Fruit fly (Drosophila melanogaster) whole organism, embryonic: Measurements from ENCODE around the gene Atg18b.

Experiments
- Asciz ChIP-seq: fragments of 200-800 bp; sonication (Bioruptor generic); optimal IDR thresholded peaks from 2 replicates; lab custom pipeline; 2017; ENCODE audit warnings: missing biosample characterization, mild to moderate bottlenecking, missing genetic modification characterization, missing genetic modification reagents
- CG10209 ChIP-seq: fragments of 200-800 bp; sonication (Bioruptor generic); optimal IDR thresholded peaks from 3 replicates; lab custom pipeline; 2017; ENCODE audit warnings: missing biosample characterization, mild to moderate bottlenecking, missing genetic modification characterization, missing genetic modification reagents
- CG10431 ChIP-seq: fragments of 200-800 bp; sonication (Bioruptor generic); optimal IDR thresholded peaks from 3 replicates; lab custom pipeline; 2018; ENCODE audit warnings: missing biosample characterization, mild to moderate bottlenecking, missing genetic modification characterization
- CG10565 ChIP-seq: fragments of 200-800 bp; sonication (Bioruptor generic); optimal IDR thresholded peaks from 3 replicates; lab custom pipeline; 2016; ENCODE audit warnings: missing biosample characterization, mild to moderate bottlenecking, missing genetic modification characterization
- CG11696 ChIP-seq: fragments of 200-800 bp; sonication (Bioruptor generic); IDR thresholded peaks from 2 replicates; pipeline ENCODE4 v1.3.6; 2022; ENCODE audit warnings: missing biosample characterization, missing genetic modification characterization
- CG12769 ChIP-seq: fragments of 200-800 bp; sonication (Bioruptor generic); optimal IDR thresholded peaks from 2 replicates; lab custom pipeline; 2019; ENCODE audit warnings: missing biosample characterization, mild to moderate bottlenecking, missing genetic modification characterization, moderate library complexity
- CG2678 ChIP-seq: fragments of 200-800 bp; sonication (Bioruptor generic); optimal IDR thresholded peaks from 3 replicates; lab custom pipeline; 2019; ENCODE audit warnings: missing biosample characterization, mild to moderate bottlenecking, missing genetic modification characterization, moderate library complexity
- CG2712 ChIP-seq: fragments of 200-800 bp; optimal IDR thresholded peaks from 3 replicates; lab custom pipeline; 2019; ENCODE audit warnings: missing biosample characterization, mild to moderate bottlenecking, missing genetic modification characterization, moderate library complexity
- CG2875 ChIP-seq: fragments of 200-800 bp; sonication (Bioruptor generic); optimal IDR thresholded peaks from 2 replicates; lab custom pipeline; 2017; ENCODE audit warnings: missing biosample characterization, mild to moderate bottlenecking, missing genetic modification characterization, missing genetic modification reagents
- CG33557 ChIP-seq: fragments of 200-800 bp; sonication (Bioruptor generic); optimal IDR thresholded peaks from 2 replicates; lab custom pipeline; 2019; ENCODE audit warnings: missing biosample characterization, mild to moderate bottlenecking, missing genetic modification characterization, moderate library complexity
- CG34224 ChIP-seq: fragments of 200-800 bp; sonication (Bioruptor generic); IDR thresholded peaks from 3 replicates; pipeline ENCODE4 v1.3.6; 2022; ENCODE audit warnings: missing biosample characterization, missing genetic modification characterization; ENCODE audit not compliant: partially characterized antibody
- CG3995 ChIP-seq: fragments of 200-800 bp; sonication (Bioruptor generic); optimal IDR thresholded peaks from 3 replicates; lab custom pipeline; 2016; ENCODE audit warnings: missing biosample characterization, missing genetic modification characterization
- CG4424 ChIP-seq: fragments of 200-800 bp; sonication (Bioruptor generic); optimal IDR thresholded peaks from 3 replicates; lab custom pipeline; 2016; ENCODE audit warnings: missing biosample characterization, missing genetic modification characterization
- CG7963 ChIP-seq: fragments of 200-800 bp; sonication (Bioruptor generic); IDR thresholded peaks from 3 replicates; pipeline ENCODE4 v1.3.6; 2022; ENCODE audit warnings: missing biosample characterization, missing genetic modification characterization; ENCODE audit not compliant: partially characterized antibody
- Camta ChIP-seq: fragments of 200-800 bp; sonication (Bioruptor generic); optimal IDR thresholded peaks from 2 replicates; lab custom pipeline; 2016; ENCODE audit warnings: missing biosample characterization, missing genetic modification characterization
- CoRest ChIP-seq: fragments of 200-800 bp; sonication (Bioruptor generic); optimal IDR thresholded peaks from 3 replicates; lab custom pipeline; 2018; ENCODE audit warnings: missing biosample characterization, mild to moderate bottlenecking, missing genetic modification characterization, moderate library complexity
- Fer1 ChIP-seq: fragments of 200-800 bp; sonication (Bioruptor generic); optimal IDR thresholded peaks from 2 replicates; lab custom pipeline; 2017; ENCODE audit warnings: missing biosample characterization, mild to moderate bottlenecking, missing genetic modification characterization
- Fer2 ChIP-seq: fragments of 200-800 bp; sonication (Bioruptor generic); optimal IDR thresholded peaks from 2 replicates; lab custom pipeline; 2018; ENCODE audit warnings: missing biosample characterization, mild to moderate bottlenecking, missing genetic modification characterization, moderate library complexity
- Hr51 ChIP-seq, 2 experiments: fragments of 200-800 bp; sonication (Bioruptor generic); optimal IDR thresholded peaks; 2 replicates in 1 of 2; 3 replicates in 1 of 2; lab custom pipeline; 2016 to 2018; ENCODE audit warnings: missing biosample characterization in 2 of 2, missing genetic modification characterization in 2 of 2, mild to moderate bottlenecking in 1 of 2, moderate library complexity in 1 of 2
- Med ChIP-seq: fragments of 200-800 bp; sonication (Bioruptor generic); peaks from one replicate; lab custom pipeline; 2016; ENCODE audit warnings: missing biosample characterization, missing genetic modification characterization, mild to moderate bottlenecking, inconsistent platforms, moderate library complexity
- Meics ChIP-seq: fragments of 200-800 bp; sonication (Bioruptor generic); optimal IDR thresholded peaks from 2 replicates; lab custom pipeline; 2017; ENCODE audit warnings: missing biosample characterization, mild to moderate bottlenecking, missing genetic modification characterization
- Oli ChIP-seq: fragments of 200-800 bp; sonication (Bioruptor generic); optimal IDR thresholded peaks from 2 replicates; lab custom pipeline; 2018; ENCODE audit warnings: missing biosample characterization, mild to moderate bottlenecking, missing genetic modification characterization, moderate library complexity
- Pdp1 ChIP-seq, 2 experiments: fragments of 200-800 bp; sonication (Bioruptor generic); optimal IDR thresholded peaks; 3 replicates each; lab custom pipeline; 2016; ENCODE audit warnings: missing biosample characterization in 2 of 2, missing genetic modification characterization in 2 of 2, mild to moderate bottlenecking in 1 of 2, moderate library complexity in 1 of 2
- TFAM ChIP-seq: fragments of 200-800 bp; sonication (Bioruptor generic); optimal IDR thresholded peaks from 2 replicates; lab custom pipeline; 2017; ENCODE audit warnings: missing biosample characterization, missing genetic modification characterization, inconsistent platforms
- Taf1 ChIP-seq: fragments of 200-800 bp; sonication (Bioruptor generic); IDR thresholded peaks from 2 replicates; pipeline ENCODE4 v1.3.6; 2022; ENCODE audit warnings: missing biosample characterization, missing genetic modification characterization
- ash1 ChIP-seq: fragments of 200-800 bp; sonication (Bioruptor generic); optimal IDR thresholded peaks from 2 replicates; lab custom pipeline; 2018; ENCODE audit warnings: missing biosample characterization, mild to moderate bottlenecking, missing genetic modification characterization
- cas ChIP-seq: fragments of 200-800 bp; sonication (Bioruptor generic); IDR thresholded peaks from 2 replicates; pipeline ENCODE4 v1.3.6; 2022; ENCODE audit warnings: missing biosample characterization, missing genetic modification characterization
- cwo ChIP-seq: fragments of 200-800 bp; sonication (Bioruptor generic); optimal IDR thresholded peaks from 3 replicates; lab custom pipeline; 2017; ENCODE audit warnings: missing biosample characterization, missing genetic modification characterization, mild to moderate bottlenecking, moderate library complexity, missing genetic modification reagents
- dan ChIP-seq: fragments of 200-800 bp; sonication (Bioruptor generic); IDR thresholded peaks from 2 replicates; pipeline ENCODE4 v1.3.6; 2022; ENCODE audit warnings: missing biosample characterization, missing genetic modification characterization
- dmrt99B ChIP-seq: fragments of 200-800 bp; sonication (Bioruptor generic); optimal IDR thresholded peaks from 2 replicates; lab custom pipeline; 2018; ENCODE audit warnings: missing biosample characterization, mild to moderate bottlenecking, missing genetic modification characterization, moderate library complexity
- dysf ChIP-seq: fragments of 200-800 bp; sonication (Bioruptor generic); IDR thresholded peaks from 3 replicates; pipeline ENCODE4 v1.3.6; 2022; ENCODE audit warnings: missing biosample characterization, missing genetic modification characterization
- gcm2 ChIP-seq: fragments of 200-800 bp; sonication (Bioruptor generic); optimal IDR thresholded peaks from 2 replicates; lab custom pipeline; 2016; ENCODE audit warnings: missing biosample characterization, missing genetic modification characterization
- gem ChIP-seq: fragments of 200-800 bp; sonication (Bioruptor generic); optimal IDR thresholded peaks from 2 replicates; lab custom pipeline; 2019; ENCODE audit warnings: missing biosample characterization, mild to moderate bottlenecking, missing genetic modification characterization, moderate library complexity
- gro ChIP-seq: fragments of 200-800 bp; sonication (Bioruptor generic); optimal IDR thresholded peaks from 2 replicates; lab custom pipeline; 2016; ENCODE audit warnings: missing biosample characterization, missing genetic modification characterization
- gt ChIP-seq: fragments of 200-800 bp; sonication (Bioruptor generic); IDR thresholded peaks from 2 replicates; pipeline ENCODE4 v1.3.6; 2022; ENCODE audit warnings: missing biosample characterization, missing genetic modification characterization
- hkb ChIP-seq, 2 experiments: fragments of 200-800 bp in 1 of 2; fragments of >200 bp in 1 of 2; sonication (Bioruptor generic) in 1 of 2; IDR thresholded peaks in 1 of 2; optimal IDR thresholded peaks in 1 of 2; 2 replicates each; pipeline versions ENCODE4 v1.3.6 to Lab custom; 2017 to 2022; ENCODE audit warnings: missing biosample characterization in 1 of 2, missing genetic modification characterization in 1 of 2
- ken ChIP-seq: fragments of 200-800 bp; sonication (Bioruptor generic); IDR thresholded peaks from 3 replicates; pipeline ENCODE4 v1.3.6; 2022; ENCODE audit warnings: missing biosample characterization, missing genetic modification characterization
- lilli ChIP-seq: fragments of 200-800 bp; sonication (Bioruptor generic); optimal IDR thresholded peaks from 3 replicates; lab custom pipeline; 2016; ENCODE audit warnings: missing biosample characterization, missing genetic modification characterization
- mirr ChIP-seq: fragments of 200-800 bp; sonication (Bioruptor generic); optimal IDR thresholded peaks from 3 replicates; lab custom pipeline; 2018; ENCODE audit warnings: missing biosample characterization, mild to moderate bottlenecking, missing genetic modification characterization
- pho ChIP-seq: fragments of 200-800 bp; sonication (Bioruptor generic); optimal IDR thresholded peaks from 2 replicates; lab custom pipeline; 2016; ENCODE audit warnings: missing biosample characterization, missing genetic modification characterization
- pros ChIP-seq: fragments of 200-800 bp; sonication (Bioruptor generic); optimal IDR thresholded peaks from 3 replicates; lab custom pipeline; 2019; ENCODE audit warnings: missing biosample characterization, mild to moderate bottlenecking, missing genetic modification characterization, moderate library complexity
- pum ChIP-seq: fragments of 200-800 bp; sonication (Bioruptor generic); optimal IDR thresholded peaks from 2 replicates; lab custom pipeline; 2016; ENCODE audit warnings: missing biosample characterization, missing genetic modification characterization
- row ChIP-seq: fragments of 200-800 bp; sonication (Bioruptor generic); IDR thresholded peaks from 3 replicates; pipeline ENCODE4 v1.3.6; 2022; ENCODE audit warnings: missing biosample characterization, missing genetic modification characterization
- sens ChIP-seq: fragments of 200-800 bp; sonication (Bioruptor generic); peaks from one replicate; lab custom pipeline; 2016; ENCODE audit warnings: missing biosample characterization, missing genetic modification characterization
- sim ChIP-seq: fragments of 200-800 bp; sonication (Bioruptor generic); IDR thresholded peaks from 2 replicates; pipeline ENCODE4 v1.3.6; 2022; ENCODE audit warnings: missing biosample characterization, missing genetic modification characterization
- tap ChIP-seq: fragments of 200-800 bp; optimal IDR thresholded peaks from 3 replicates; lab custom pipeline; 2019; ENCODE audit warnings: missing biosample characterization, mild to moderate bottlenecking, missing genetic modification characterization, moderate library complexity
- tgo ChIP-seq: fragments of 200-800 bp; sonication (Bioruptor generic); IDR thresholded peaks from 3 replicates; pipeline ENCODE4 v1.3.6; 2022; ENCODE audit warnings: missing biosample characterization, missing genetic modification characterization
- z ChIP-seq: fragments of 200-800 bp; sonication (Bioruptor generic); IDR thresholded peaks from 3 replicates; pipeline ENCODE4 v1.3.6; 2022; ENCODE audit warnings: missing biosample characterization, missing genetic modification characterization
- zen2 ChIP-seq: fragments of 200-800 bp; sonication (Bioruptor generic); IDR thresholded peaks from 3 replicates; pipeline ENCODE4 v1.3.6; 2022; ENCODE audit warnings: missing biosample characterization, missing genetic modification characterization; ENCODE audit not compliant: partially characterized antibody
- zf30C ChIP-seq: fragments of 200-800 bp; sonication (Bioruptor generic); optimal IDR thresholded peaks from 3 replicates; lab custom pipeline; 2018; ENCODE audit warnings: missing biosample characterization, mild to moderate bottlenecking, missing genetic modification characterization

The Atg18b gene

dm6 chr2L:21196511-21196910, 23.9 kb downstream of the Atg18b start (continued):
- peak; percentile 28 for TF ChIP-seq dmrt99B (tag; lab: Kevin White, UChicago)
- TF ChIP-seq CG34224 (GFP tag; lab: Robert Waterston, UW): no peak
- TF ChIP-seq pum (GFP tag; lab: Kevin White, UChicago): no peak
- peak; percentile 1 for TF ChIP-seq lilli (GFP tag; lab: Kevin White, UChicago)
- peak; percentile 12 for TF ChIP-seq cwo (GFP tag; lab: Kevin White, UChicago)
- no peak for TF ChIP-seq tap (tag; lab: Kevin White, UChicago)
- no peak for TF ChIP-seq Camta
- TF ChIP-seq CG2712 (tag; lab: Kevin White, UChicago): peak; percentile 33
- TF ChIP-seq CoRest (tag; lab: Kevin White, UChicago): peak; percentile 27
- TF ChIP-seq ash1: no peak
- peak; percentile 60 for TF ChIP-seq row (GFP tag; lab: Robert Waterston, UW)
- no peak for TF ChIP-seq Fer2 (tag; lab: Kevin White, UChicago)
- peak; percentile 32; the same call in 1 of the 3 replicates for TF ChIP-seq tgo
- peak; percentile 1 for TF ChIP-seq CG4424
- peak in 1 of 2 experiments; percentile 3 for TF ChIP-seq Hr51 (GFP tag; optimal IDR thresholded peaks at IDR 0.05; lab: Kevin White, UChicago)
- peak; percentile 10 for TF ChIP-seq Fer1 (GFP tag; lab: Kevin White, UChicago)
- TF ChIP-seq Asciz (GFP tag; lab: Kevin White, UChicago): no peak
- no peak for TF ChIP-seq cas (GFP tag; lab: Robert Waterston, UW)
- peak; percentile 10 for TF ChIP-seq CG12769 (tag; lab: Kevin White, UChicago)
- no peak for TF ChIP-seq zen2 (GFP tag; lab: Robert Waterston, UW)
- TF ChIP-seq Pdp1 (GFP tag; optimal IDR thresholded peaks at IDR 0.05; lab: Kevin White, UChicago): peak in 1 of 2 experiments; percentile 7
- no peak for TF ChIP-seq CG3995 (GFP tag; lab: Kevin White, UChicago)
- 0 out of 2 replicates have a peak, but pooled peaks have one; percentile 8 for TF ChIP-seq Taf1
- peak; percentile 56 for TF ChIP-seq CG2678 (tag; lab: Kevin White, UChicago)
- no peak for TF ChIP-seq dan (GFP tag; lab: Robert Waterston, UW)
- TF ChIP-seq pros (GFP tag; lab: Kevin White, UChicago): no peak
- no peak for TF ChIP-seq CG2875 (GFP tag; lab: Kevin White, UChicago)
- TF ChIP-seq CG10209 (GFP tag; lab: Kevin White, UChicago): peak; percentile 46
- TF ChIP-seq gt (GFP tag; lab: Robert Waterston, UW): no peak
- TF ChIP-seq Med (GFP tag; lab: Kevin White, UChicago): peak; percentile 77
- TF ChIP-seq gcm2: no peak
- TF ChIP-seq gro (GFP tag; lab: Kevin White, UChicago): no peak
- TF ChIP-seq mirr (GFP tag; lab: Kevin White, UChicago): no peak
- no peak for TF ChIP-seq z (GFP tag; lab: Robert Waterston, UW)
- TF ChIP-seq CG10431 (GFP tag; lab: Kevin White, UChicago): no peak
- no peak for TF ChIP-seq sim (GFP tag; lab: Robert Waterston, UW)
- no peak for TF ChIP-seq CG7963 (GFP tag; lab: Robert Waterston, UW)
- no peak for TF ChIP-seq CG10565 (GFP tag; lab: Kevin White, UChicago)
- no peak for TF ChIP-seq CG11696
- peak; percentile 82 for TF ChIP-seq sens (GFP tag; lab: Kevin White, UChicago)
- TF ChIP-seq zf30C (GFP tag; lab: Kevin White, UChicago): peak; percentile 30
- TF ChIP-seq Meics (GFP tag; lab: Kevin White, UChicago): peak; percentile 44
- TF ChIP-seq CG33557 (GFP tag; lab: Kevin White, UChicago): no peak
- no peak for TF ChIP-seq hkb (optimal IDR thresholded peaks at IDR 0.05; lab: Kevin White, UChicago)
- TF ChIP-seq hkb (GFP tag; IDR thresholded peaks at IDR 0.05; lab: Robert Waterston, UW): no peak
- no peak for TF ChIP-seq pho (GFP tag; lab: Kevin White, UChicago)
- TF ChIP-seq dysf (GFP tag; lab: Robert Waterston, UW): peak; percentile 14; the same call in 1 of the 3 replicates
- peak; percentile 17 for TF ChIP-seq Oli (tag; lab: Kevin White, UChicago)
- no peak for TF ChIP-seq TFAM
- no peak for TF ChIP-seq ken (GFP tag; lab: Robert Waterston, UW)
- TF ChIP-seq gem (tag; lab: Kevin White, UChicago): peak; percentile 48
